Worm (Caenorhabditis elegans): ENCODE measurements around the gene dyf-13.
A peak's percentile ranks its signal among the peaks of the same experiment; 100 is the strongest.

The dyf-13 gene

ce11 chrII:7176108-7176507 is 5.0 kb upstream of the dyf-13 start:
- TF ChIP-seq sma-9 (GFP tag; optimal IDR thresholded peaks at IDR 0.05) (no peak), sma-9 (tag; optimal IDR thresholded peaks at IDR 0.05) (no peak), C34F6.9 (tag; optimal IDR thresholded peaks at IDR 0.05) (peak; percentile 0)

ce11 chrII:7174843-7175242 is 3.7 kb upstream of the dyf-13 start, which contains the start of gene glc-4:
Gene glc-4 (minus strand): TSS chrII:7174943.
- TF ChIP-seq blmp-1 (tag; optimal IDR thresholded peaks at IDR 0.05; ENCODE audit: insufficient read depth) = no peak

ce11 chrII:7168712-7169111 is 2.4 kb downstream of the dyf-13 start, which contains the start of gene col-36:
Gene col-36 (minus strand): TSS chrII:7168812.
- TF ChIP-seq nhr-11 (tag; optimal IDR thresholded peaks at IDR 0.05) (no peak), mbf-1 (tag; optimal IDR thresholded peaks at IDR 0.05) (no peak), F13H6.1 (tag; optimal IDR thresholded peaks at IDR 0.05) (no peak), ceh-82 (tag; optimal IDR thresholded peaks at IDR 0.05) (no peak), ama-1 (optimal IDR thresholded peaks at IDR 0.05) (no peak)

ce11 chrII:7166768-7167167 is 4.4 kb downstream of the dyf-13 start:
- TF ChIP-seq elt-1 (tag; optimal IDR thresholded peaks at IDR 0.05) (no peak), lsy-2 (tag; optimal IDR thresholded peaks at IDR 0.05) (no peak), fos-1 (tag; optimal IDR thresholded peaks at IDR 0.05) (peak; percentile 81), crh-2 (tag; optimal IDR thresholded peaks at IDR 0.05) (peak; percentile 21), snpc-4 (tag; optimal IDR thresholded peaks at IDR 0.05) (no peak), sma-9 (GFP tag; optimal IDR thresholded peaks at IDR 0.05) (peak; percentile 46), sma-9 (tag; optimal IDR thresholded peaks at IDR 0.05) (no peak)

ce11 chrII:7165749-7166148 is 5.4 kb downstream of the dyf-13 start, which contains the start of gene mfsd-13.2:
Gene mfsd-13.2 (minus strand): TSS chrII:7165849.
- TF ChIP-seq blmp-1 (tag; optimal IDR thresholded peaks at IDR 0.05; ENCODE audit: insufficient read depth) (no peak), dmd-4 (tag; optimal IDR thresholded peaks at IDR 0.05) (no peak), mab-5 (tag; optimal IDR thresholded peaks at IDR 0.05) (no peak)

ce11 chrII:7161512-7161911 is 9.6 kb downstream of the dyf-13 start, which contains the start of gene C27H5.12:
Gene C27H5.12 (minus strand): TSS chrII:7161612.
- TF ChIP-seq skn-1 (tag; optimal IDR thresholded peaks at IDR 0.05) = no peak
- no peak for TF ChIP-seq C34F6.9 (tag; optimal IDR thresholded peaks at IDR 0.05)
- TF ChIP-seq nhr-11 (tag; optimal IDR thresholded peaks at IDR 0.05) = no peak
- TF ChIP-seq lin-13 (GFP tag; optimal IDR thresholded peaks at IDR 0.05) = no peak
- TF ChIP-seq nhr-77 (tag; optimal IDR thresholded peaks at IDR 0.05) = no peak
- TF ChIP-seq ztf-1 (GFP tag; conservative IDR thresholded peaks at IDR 0.05) = no peak
- TF ChIP-seq crh-2 (tag; optimal IDR thresholded peaks at IDR 0.05) = no peak
- TF ChIP-seq nhr-237 (tag; optimal IDR thresholded peaks at IDR 0.05) = no peak
- no peak for TF ChIP-seq fos-1 (tag; optimal IDR thresholded peaks at IDR 0.05)
- TF ChIP-seq mbf-1 (tag; optimal IDR thresholded peaks at IDR 0.05) = no peak

ce11 chrII:7157415-7157814 is 13.7 kb downstream of the dyf-13 start:
- TF ChIP-seq mab-5 (tag; optimal IDR thresholded peaks at IDR 0.05) = no peak
- no peak for TF ChIP-seq egl-27 (tag; optimal IDR thresholded peaks at IDR 0.05)
- TF ChIP-seq nhr-11 (tag; optimal IDR thresholded peaks at IDR 0.05) = no peak
- no peak for TF ChIP-seq ztf-4 (tag; optimal IDR thresholded peaks at IDR 0.05)
- TF ChIP-seq blmp-1 (tag; optimal IDR thresholded peaks at IDR 0.05; ENCODE audit: insufficient read depth) = no peak
- TF ChIP-seq sma-3 (GFP tag; optimal IDR thresholded peaks at IDR 0.05) = no peak
- TF ChIP-seq R02D3.7 (tag; optimal IDR thresholded peaks at IDR 0.05) = no peak
- TF ChIP-seq peb-1 (tag; optimal IDR thresholded peaks at IDR 0.05) = no peak
- TF ChIP-seq nhr-21 (tag; optimal IDR thresholded peaks at IDR 0.05) = no peak
- peak; percentile 60 for TF ChIP-seq sma-9 (GFP tag; optimal IDR thresholded peaks at IDR 0.05)
- TF ChIP-seq sma-9 (tag; optimal IDR thresholded peaks at IDR 0.05) = no peak
- no peak for TF ChIP-seq nhr-12 (tag; optimal IDR thresholded peaks at IDR 0.05)
- TF ChIP-seq alr-1 (tag; optimal IDR thresholded peaks at IDR 0.05) = no peak
- TF ChIP-seq mdl-1 (tag; optimal IDR thresholded peaks at IDR 0.05) = no peak
- TF ChIP-seq unc-55 (GFP tag; optimal IDR thresholded peaks at IDR 0.05) = no peak
- TF ChIP-seq elt-1 (tag; optimal IDR thresholded peaks at IDR 0.05) = no peak
- TF ChIP-seq gmeb-1 (tag; optimal IDR thresholded peaks at IDR 0.05) = peak; percentile 27
- TF ChIP-seq nhr-237 (tag; optimal IDR thresholded peaks at IDR 0.05) = no peak
- TF ChIP-seq Y55F3AM.14 (GFP tag; optimal IDR thresholded peaks at IDR 0.05) = no peak
- no peak for TF ChIP-seq ZK546.5 (tag; optimal IDR thresholded peaks at IDR 0.05)
- TF ChIP-seq snpc-4 (tag; optimal IDR thresholded peaks at IDR 0.05) = no peak
- peak; percentile 43 for TF ChIP-seq crh-2 (tag; optimal IDR thresholded peaks at IDR 0.05)
- peak; percentile 52 for TF ChIP-seq fos-1 (tag; optimal IDR thresholded peaks at IDR 0.05)
- no peak for TF ChIP-seq lsy-2 (tag; optimal IDR thresholded peaks at IDR 0.05)
- no peak for TF ChIP-seq nhr-6 (tag; optimal IDR thresholded peaks at IDR 0.05)
- TF ChIP-seq nhr-77 (tag; optimal IDR thresholded peaks at IDR 0.05) = no peak
- no peak for TF ChIP-seq nhr-129 (tag; optimal IDR thresholded peaks at IDR 0.05)
- TF ChIP-seq ztf-1 (GFP tag; conservative IDR thresholded peaks at IDR 0.05) = no peak

Measured in whole organism, L2 larva.